Fruit fly (Drosophila melanogaster) whole organism, embryonic: Measurements from ENCODE around the gene slf.

Experiments used
- Atf-2 ChIP-seq: fragments of 200-800 bp; sonication (Bioruptor generic); optimal IDR thresholded peaks from 2 replicates; lab custom pipeline; 2016; ENCODE audit warnings: missing biosample characterization, missing genetic modification characterization
- BtbVII ChIP-seq: fragments of 200-800 bp; sonication (Bioruptor generic); optimal IDR thresholded peaks from 3 replicates; lab custom pipeline; 2017; ENCODE audit warnings: missing biosample characterization, mild to moderate bottlenecking, missing genetic modification characterization
- C15 ChIP-seq: fragments of 200-800 bp; sonication (Bioruptor generic); IDR thresholded peaks from 3 replicates; pipeline ENCODE4 v1.3.6; 2022; ENCODE audit warnings: missing biosample characterization, missing genetic modification characterization
- CG10321 ChIP-seq: fragments of 200-800 bp; sonication (Bioruptor generic); IDR thresholded peaks from 2 replicates; pipeline ENCODE4 v1.3.6; 2022; ENCODE audit warnings: missing biosample characterization, missing genetic modification characterization
- CG10979 ChIP-seq: fragments of 200-800 bp; sonication (Bioruptor generic); optimal IDR thresholded peaks from 2 replicates; lab custom pipeline; 2018; ENCODE audit warnings: missing biosample characterization, mild to moderate bottlenecking, missing genetic modification characterization, moderate library complexity
- CG12942 ChIP-seq: fragments of 200-800 bp; sonication (Bioruptor generic); optimal IDR thresholded peaks from 3 replicates; lab custom pipeline; 2016; ENCODE audit warnings: missing biosample characterization, missing genetic modification characterization
- CG13624 ChIP-seq: fragments of 200-800 bp; sonication (Bioruptor generic); optimal IDR thresholded peaks from 2 replicates; lab custom pipeline; 2016; ENCODE audit warnings: missing biosample characterization, missing genetic modification characterization
- CG13775 ChIP-seq: fragments of 200-800 bp; sonication (Bioruptor generic); optimal IDR thresholded peaks from 3 replicates; lab custom pipeline; 2017; ENCODE audit warnings: missing biosample characterization, mild to moderate bottlenecking, missing genetic modification characterization
- CG14014 ChIP-seq: fragments of 200-800 bp; sonication (Bioruptor generic); IDR thresholded peaks from 2 replicates; pipeline ENCODE4 v1.3.6; 2022; ENCODE audit warnings: missing biosample characterization, missing genetic modification characterization
- CG15601 ChIP-seq: fragments of 200-800 bp; sonication (Bioruptor generic); optimal IDR thresholded peaks from 3 replicates; lab custom pipeline; 2019; ENCODE audit warnings: missing biosample characterization, mild to moderate bottlenecking, missing genetic modification characterization, moderate library complexity
- CG1603 ChIP-seq: fragments of 200-800 bp; sonication (Bioruptor generic); optimal IDR thresholded peaks from 2 replicates; lab custom pipeline; 2019; ENCODE audit warnings: missing biosample characterization, mild to moderate bottlenecking, missing genetic modification characterization, moderate library complexity
- CG17912 ChIP-seq: fragments of 200-800 bp; sonication (Bioruptor generic); optimal IDR thresholded peaks from 2 replicates; lab custom pipeline; 2018; ENCODE audit warnings: missing biosample characterization, mild to moderate bottlenecking, missing genetic modification characterization
- CG18599 ChIP-seq: fragments of 200-800 bp; sonication (Bioruptor generic); optimal IDR thresholded peaks from 3 replicates; lab custom pipeline; 2017; ENCODE audit warnings: missing biosample characterization, missing genetic modification characterization, mild to moderate bottlenecking, moderate library complexity, missing genetic modification reagents
- CG3847 ChIP-seq: fragments of 200-800 bp; sonication (Bioruptor generic); IDR thresholded peaks from 2 replicates; pipeline ENCODE4 v1.3.6; 2022; ENCODE audit warnings: missing biosample characterization, missing genetic modification characterization
- CG43689 ChIP-seq: fragments of 200-800 bp; sonication (Bioruptor generic); IDR thresholded peaks from 2 replicates; pipeline ENCODE4 v1.3.6; 2022; ENCODE audit warnings: missing biosample characterization, missing genetic modification characterization
- CG4820 ChIP-seq: fragments of 200-800 bp; sonication (Bioruptor generic); optimal IDR thresholded peaks from 3 replicates; lab custom pipeline; 2016; ENCODE audit warnings: missing biosample characterization, missing genetic modification characterization
- CG6175 ChIP-seq: fragments of 200-800 bp; sonication (Bioruptor generic); IDR thresholded peaks from 3 replicates; pipeline ENCODE4 v1.3.6; 2022; ENCODE audit warnings: missing biosample characterization, missing genetic modification characterization
- CG8089 ChIP-seq: fragments of 200-800 bp; sonication (Bioruptor generic); optimal IDR thresholded peaks from 3 replicates; lab custom pipeline; 2016; ENCODE audit warnings: missing biosample characterization, missing genetic modification characterization
- CG8924 ChIP-seq: fragments of 200-800 bp; optimal IDR thresholded peaks from 3 replicates; lab custom pipeline; 2019; ENCODE audit warnings: missing biosample characterization, mild to moderate bottlenecking, missing genetic modification characterization, moderate library complexity
- CG9215 ChIP-seq: fragments of 200-800 bp; sonication (Bioruptor generic); IDR thresholded peaks from 2 replicates; pipeline ENCODE4 v1.3.6; 2022; ENCODE audit warnings: missing biosample characterization, missing genetic modification characterization
- Chrac-16 ChIP-seq: fragments of 200-800 bp; sonication (Bioruptor generic); optimal IDR thresholded peaks from 3 replicates; lab custom pipeline; 2016; ENCODE audit warnings: missing biosample characterization, missing genetic modification characterization
- Gsc ChIP-seq: fragments of 200-800 bp; sonication (Bioruptor generic); IDR thresholded peaks from 2 replicates; pipeline ENCODE4 v1.3.6; 2022; ENCODE audit warnings: missing biosample characterization, missing genetic modification characterization
- HLH3B ChIP-seq: fragments of 200-800 bp; sonication (Bioruptor generic); IDR thresholded peaks from 2 replicates; pipeline ENCODE4 v1.3.6; 2022; ENCODE audit warnings: missing biosample characterization, missing genetic modification characterization
- Hand ChIP-seq: fragments of 200-800 bp; sonication (Bioruptor generic); optimal IDR thresholded peaks from 2 replicates; lab custom pipeline; 2017; ENCODE audit warnings: mild to moderate bottlenecking, missing biosample characterization, missing genetic modification reagents, missing genetic modification characterization
- Hr78 ChIP-seq, 2 experiments: fragments of 200-800 bp in 1 of 2; fragments of >200 bp in 1 of 2; sonication (Bioruptor generic) in 1 of 2; optimal IDR thresholded peaks; 2 replicates each; lab custom pipeline; 2017 to 2019; ENCODE audit warnings: missing biosample characterization in 2 of 2, missing genetic modification characterization in 2 of 2, mild to moderate bottlenecking in 1 of 2, moderate library complexity in 1 of 2
- Jarid2 ChIP-seq: fragments of 200-800 bp; sonication (Bioruptor generic); optimal IDR thresholded peaks from 3 replicates; lab custom pipeline; 2017; ENCODE audit warnings: mild to moderate bottlenecking, missing biosample characterization, missing genetic modification reagents, missing genetic modification characterization
- MESR4 ChIP-seq: fragments of 200-800 bp; sonication (Bioruptor generic); optimal IDR thresholded peaks from 2 replicates; lab custom pipeline; 2018; ENCODE audit warnings: missing biosample characterization, mild to moderate bottlenecking, missing genetic modification characterization, moderate library complexity
- Meics ChIP-seq: fragments of 200-800 bp; sonication (Bioruptor generic); optimal IDR thresholded peaks from 2 replicates; lab custom pipeline; 2017; ENCODE audit warnings: missing biosample characterization, mild to moderate bottlenecking, missing genetic modification characterization
- Poxn ChIP-seq: fragments of 200-800 bp; sonication (Bioruptor generic); IDR thresholded peaks from 2 replicates; pipeline ENCODE4 v1.3.6; 2022; ENCODE audit warnings: missing biosample characterization, missing genetic modification characterization
- Spps ChIP-seq: fragments of 200-800 bp; sonication (Bioruptor generic); optimal IDR thresholded peaks from 2 replicates; lab custom pipeline; 2018; ENCODE audit warnings: missing biosample characterization, mild to moderate bottlenecking, missing genetic modification characterization
- Stat92E ChIP-seq, 3 experiments: fragments of >200 bp in 2 of 3; fragments of 200-800 bp in 1 of 3; sonication (Bioruptor generic) in 1 of 3; optimal IDR thresholded peaks; 2 replicates each; lab custom pipeline; 2017 to 2019; ENCODE audit warnings: missing biosample characterization in 3 of 3, missing genetic modification characterization in 3 of 3, mild to moderate bottlenecking in 1 of 3, moderate library complexity in 1 of 3
- TFAM ChIP-seq: fragments of 200-800 bp; sonication (Bioruptor generic); optimal IDR thresholded peaks from 2 replicates; lab custom pipeline; 2017; ENCODE audit warnings: missing biosample characterization, missing genetic modification characterization, inconsistent platforms
- amos ChIP-seq: fragments of 200-800 bp; sonication (Bioruptor generic); IDR thresholded peaks from 2 replicates; pipeline ENCODE4 v1.3.6; 2022; ENCODE audit warnings: missing biosample characterization, missing genetic modification characterization; ENCODE audit not compliant: partially characterized antibody
- bigmax ChIP-seq: fragments of 200-800 bp; sonication (Bioruptor generic); optimal IDR thresholded peaks from 2 replicates; lab custom pipeline; 2018; ENCODE audit warnings: missing biosample characterization, mild to moderate bottlenecking, missing genetic modification characterization
- da ChIP-seq: fragments of 200-800 bp; sonication (Bioruptor generic); optimal IDR thresholded peaks from 2 replicates; lab custom pipeline; 2016; ENCODE audit warnings: missing biosample characterization, missing genetic modification characterization
- en ChIP-seq: fragments of 200-800 bp; sonication (Bioruptor generic); optimal IDR thresholded peaks from 2 replicates; lab custom pipeline; 2016; ENCODE audit warnings: missing biosample characterization, missing genetic modification characterization
- esg ChIP-seq: fragments of 200-800 bp; sonication (Bioruptor generic); conservative IDR thresholded peaks from 2 replicates; pipeline ENCODE4 v1.3.6; 2022; ENCODE audit warnings: missing biosample characterization, missing genetic modification characterization
- gce ChIP-seq: fragments of 200-800 bp; sonication (Bioruptor generic); IDR thresholded peaks from 3 replicates; pipeline ENCODE4 v1.3.6; 2022; ENCODE audit warnings: missing biosample characterization, missing genetic modification characterization
- gsb ChIP-seq: fragments of 200-800 bp; sonication (Bioruptor generic); IDR thresholded peaks from 2 replicates; pipeline ENCODE4 v1.3.6; 2022; ENCODE audit warnings: missing biosample characterization, missing genetic modification characterization
- hb ChIP-seq: fragments of 200-800 bp; sonication (Bioruptor generic); IDR thresholded peaks from 3 replicates; pipeline ENCODE4 v1.3.6; 2022; ENCODE audit warnings: missing biosample characterization, missing genetic modification characterization; ENCODE audit not compliant: partially characterized antibody
- inv ChIP-seq: fragments of 200-800 bp; sonication (Bioruptor generic); IDR thresholded peaks from 2 replicates; pipeline ENCODE4 v1.3.6; 2022; ENCODE audit warnings: missing biosample characterization, missing genetic modification characterization; ENCODE audit not compliant: partially characterized antibody
- lov ChIP-seq, 2 experiments: fragments of 200-800 bp in 1 of 2; fragments of >200 bp in 1 of 2; sonication (Bioruptor generic) in 1 of 2; IDR thresholded peaks in 1 of 2; optimal IDR thresholded peaks in 1 of 2; 2 replicates in 1 of 2; 3 replicates in 1 of 2; pipeline versions ENCODE4 v1.3.6 to Lab custom; 2017 to 2022; ENCODE audit warnings: missing biosample characterization in 1 of 2, missing genetic modification characterization in 1 of 2
- mam ChIP-seq: fragments of 200-800 bp; sonication (Bioruptor generic); optimal IDR thresholded peaks from 3 replicates; lab custom pipeline; 2016; ENCODE audit warnings: missing biosample characterization, missing genetic modification characterization
- sd ChIP-seq: fragments of 200-800 bp; sonication (Bioruptor generic); optimal IDR thresholded peaks from 3 replicates; lab custom pipeline; 2018; ENCODE audit warnings: missing biosample characterization, mild to moderate bottlenecking, missing genetic modification characterization, moderate library complexity
- seq ChIP-seq: fragments of 200-800 bp; sonication (Bioruptor generic); IDR thresholded peaks from 2 replicates; pipeline ENCODE4 v1.3.6; 2022; ENCODE audit warnings: missing biosample characterization, missing genetic modification characterization
- tll ChIP-seq, 2 experiments: fragments of 200-800 bp in 1 of 2; fragments of >200 bp in 1 of 2; sonication (Bioruptor generic) in 1 of 2; optimal IDR thresholded peaks; 2 replicates each; lab custom pipeline; 2017 to 2019; ENCODE audit warnings: missing biosample characterization in 2 of 2, missing genetic modification characterization in 2 of 2, mild to moderate bottlenecking in 1 of 2, moderate library complexity in 1 of 2
- vfl ChIP-seq: fragments of 200-800 bp; sonication (Bioruptor generic); optimal IDR thresholded peaks from 2 replicates; lab custom pipeline; 2016; ENCODE audit warnings: missing biosample characterization, missing genetic modification characterization
- zen2 ChIP-seq: fragments of 200-800 bp; sonication (Bioruptor generic); IDR thresholded peaks from 3 replicates; pipeline ENCODE4 v1.3.6; 2022; ENCODE audit warnings: missing biosample characterization, missing genetic modification characterization; ENCODE audit not compliant: partially characterized antibody

Gene slf

DNA sequence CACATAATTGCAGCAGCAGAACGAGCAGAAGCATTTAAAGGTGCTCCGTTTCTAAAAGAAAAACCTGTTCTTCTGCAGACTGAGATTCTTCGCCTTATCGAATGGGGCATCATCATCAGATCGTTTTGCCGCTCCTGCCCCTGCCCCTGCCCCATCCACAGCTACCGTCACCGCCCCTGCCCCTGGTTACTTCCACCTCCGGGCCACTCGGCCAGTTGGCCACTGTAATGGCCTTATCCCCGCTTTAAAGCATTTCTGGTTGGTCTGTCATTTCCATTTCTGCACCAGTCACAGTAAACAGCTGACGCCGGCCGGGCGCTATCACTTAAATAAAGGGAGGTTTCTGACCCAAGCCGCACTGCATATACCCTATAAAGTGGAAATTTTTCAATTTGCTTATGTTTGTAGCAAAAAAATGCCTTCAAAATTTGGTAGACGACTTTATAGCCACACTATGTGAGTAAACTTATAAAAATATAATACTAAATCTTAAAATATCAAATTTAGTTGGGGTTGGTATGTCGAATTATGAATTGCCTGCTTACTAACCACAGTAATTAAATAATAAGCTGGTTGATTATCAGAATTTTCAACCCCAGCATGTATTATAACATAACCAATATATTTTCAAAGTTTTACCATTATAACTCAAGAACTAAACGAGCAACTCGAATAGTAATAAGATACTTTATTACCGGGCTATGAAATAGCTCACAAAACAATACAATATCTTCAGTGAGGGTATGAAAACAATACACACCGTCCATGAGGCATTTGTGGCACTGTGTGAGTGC, 9.2 kb upstream of the slf start (continued):
- no peak for TF ChIP-seq da
- TF ChIP-seq Hand (GFP tag; lab: Kevin White, UChicago): peak; percentile 52
- TF ChIP-seq C15: no peak
- TF ChIP-seq TFAM (GFP tag; lab: Kevin White, UChicago): no peak
- no peak for TF ChIP-seq CG8089 (GFP tag; lab: Kevin White, UChicago)
- TF ChIP-seq vfl: no peak
- TF ChIP-seq zen2 (GFP tag; lab: Robert Waterston, UW): no peak
- TF ChIP-seq Hr78 (GFP tag; optimal IDR thresholded peaks at IDR 0.05; lab: Kevin White, UChicago): no peak
- 0 out of 2 replicates have a peak, but pooled peaks have one; percentile 21 for TF ChIP-seq CG9215 (GFP tag; lab: Robert Waterston, UW)
- TF ChIP-seq CG14014 (GFP tag; lab: Robert Waterston, UW): no peak
- TF ChIP-seq HLH3B: no peak; the same call in 1 of the 2 replicates
- TF ChIP-seq CG18599 (GFP tag; lab: Kevin White, UChicago): peak; percentile 72
- no peak for TF ChIP-seq Poxn (GFP tag; lab: Robert Waterston, UW)
- TF ChIP-seq CG1603 (tag; lab: Kevin White, UChicago): no peak
- no peak for TF ChIP-seq CG10321 (GFP tag; lab: Robert Waterston, UW)
- peak; percentile 69 for TF ChIP-seq BtbVII
- TF ChIP-seq CG13624 (GFP tag; lab: Kevin White, UChicago): no peak
- TF ChIP-seq sd: no peak
- TF ChIP-seq CG6175 (GFP tag; lab: Robert Waterston, UW): peak; percentile 60; the same call in 1 of the 3 replicates
- TF ChIP-seq esg (GFP tag; lab: Robert Waterston, UW): 0 out of 2 replicates have a peak, but pooled peaks have one; percentile 11
- no peak for TF ChIP-seq Spps (tag; lab: Kevin White, UChicago)
- TF ChIP-seq gsb: no peak
- TF ChIP-seq CG17912 (GFP tag; lab: Kevin White, UChicago): no peak
- TF ChIP-seq CG12942 (GFP tag; lab: Kevin White, UChicago): peak; percentile 40
- TF ChIP-seq MESR4: no peak
- TF ChIP-seq amos: no peak
- no peak for TF ChIP-seq CG43689 (GFP tag; lab: Robert Waterston, UW)
- TF ChIP-seq lov (optimal IDR thresholded peaks at IDR 0.05; lab: Kevin White, UChicago): no peak
- TF ChIP-seq lov (GFP tag; IDR thresholded peaks at IDR 0.05; lab: Robert Waterston, UW): no peak
- no peak for TF ChIP-seq hb (GFP tag; lab: Robert Waterston, UW)
- TF ChIP-seq mam: no peak
- no peak for TF ChIP-seq gce (GFP tag; lab: Robert Waterston, UW)
- TF ChIP-seq Meics (GFP tag; lab: Kevin White, UChicago): peak; percentile 74
- no peak for TF ChIP-seq Stat92E (GFP tag; optimal IDR thresholded peaks at IDR 0.05; lab: Kevin White, UChicago)
- peak; percentile 2 for TF ChIP-seq Atf-2 (GFP tag; lab: Kevin White, UChicago)
- peak; percentile 84 for TF ChIP-seq CG8924 (tag; lab: Kevin White, UChicago)
- peak; percentile 81 for TF ChIP-seq CG13775 (GFP tag; lab: Kevin White, UChicago)
- no peak for TF ChIP-seq en (GFP tag; lab: Kevin White, UChicago)
- TF ChIP-seq Gsc (GFP tag; lab: Robert Waterston, UW): no peak
- peak; percentile 61 for TF ChIP-seq CG3847 (GFP tag; lab: Robert Waterston, UW)
- no peak for TF ChIP-seq inv (GFP tag; lab: Robert Waterston, UW)
- TF ChIP-seq CG15601 (tag; lab: Kevin White, UChicago): peak; percentile 54
- TF ChIP-seq tll (GFP tag; optimal IDR thresholded peaks at IDR 0.05; lab: Kevin White, UChicago): no peak
- TF ChIP-seq Chrac-16 (GFP tag; lab: Kevin White, UChicago): peak; percentile 75
- peak; percentile 64 for TF ChIP-seq CG10979 (tag; lab: Kevin White, UChicago)
- TF ChIP-seq bigmax: no peak
- TF ChIP-seq CG4820: peak; percentile 51
- TF ChIP-seq Jarid2 (GFP tag; lab: Kevin White, UChicago): peak; percentile 25
- no peak for TF ChIP-seq seq
